Fruit fly (Drosophila melanogaster) whole organism, pupa: ENCODE results near the gene CG11885.

Source experiments
- CG17806 ChIP-seq: fragments of 200-800 bp; sonication (Bioruptor generic); optimal IDR thresholded peaks from 2 replicates; lab custom pipeline; 2018; ENCODE audit warnings: missing biosample characterization, mild to moderate bottlenecking, missing genetic modification characterization, moderate library complexity
- CG32121 ChIP-seq: fragments of 200-800 bp; sonication (Bioruptor generic); IDR thresholded peaks from 2 replicates; pipeline ENCODE4 v1.3.6; 2022; ENCODE audit warnings: missing biosample characterization, missing genetic modification characterization
- CG4496 ChIP-seq: fragments of 200-800 bp; sonication (Bioruptor generic); IDR thresholded peaks from 3 replicates; pipeline ENCODE4 v1.3.6; 2022; ENCODE audit warnings: missing biosample characterization, missing genetic modification characterization

DNA sequence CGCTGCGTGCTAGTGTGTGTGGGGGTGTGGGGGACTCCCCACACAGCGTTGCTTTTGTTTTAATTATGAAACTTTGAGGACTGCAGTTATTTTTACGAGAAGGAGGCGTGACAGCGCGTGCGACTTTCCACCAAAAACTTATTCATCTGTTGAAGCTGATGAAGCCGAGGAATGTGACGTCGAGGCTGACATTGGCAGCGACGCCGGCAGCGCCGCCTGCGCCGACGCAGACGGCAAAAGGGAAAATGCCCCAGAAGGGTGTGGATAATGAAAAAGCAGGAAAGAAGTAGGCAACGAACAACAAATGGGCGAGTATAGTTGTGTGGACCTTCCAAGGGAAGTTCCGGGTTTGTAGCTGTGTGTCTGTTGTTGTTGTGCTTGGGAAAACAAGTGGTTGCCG lies 46.4 kb upstream of the CG11885 start:
- TF ChIP-seq CG32121 (GFP tag; lab: Robert Waterston, UW), result no peak
- TF ChIP-seq CG17806, result no peak
- TF ChIP-seq CG4496, result no peak
